Worm (Caenorhabditis elegans): ENCODE measurements around the gene scl-19.

- TF ChIP-seq ama-1 (optimal IDR thresholded peaks at IDR 0.05) (no peak), lin-11 (tag; optimal IDR thresholded peaks at IDR 0.05) (no peak), ztf-4 (tag; optimal IDR thresholded peaks at IDR 0.05) (no peak), lin-39 (tag; optimal IDR thresholded peaks at IDR 0.05) (no peak), nhr-11 (tag; optimal IDR thresholded peaks at IDR 0.05) (no peak), skn-1 (tag; optimal IDR thresholded peaks at IDR 0.05) (no peak), elt-1 (tag; optimal IDR thresholded peaks at IDR 0.05) (no peak), ceh-16 (tag; optimal IDR thresholded peaks at IDR 0.05) (no peak), mbf-1 (tag; optimal IDR thresholded peaks at IDR 0.05) (no peak), ztf-11 (tag; optimal IDR thresholded peaks at IDR 0.05) (no peak)
Measured at ce11 chrV:18771390-18771789, 39.6 kb downstream of the scl-19 start, which contains the start of gene clec-256.
